Fruit fly (Drosophila melanogaster): ENCODE data around the gene FIG4.

DNA sequence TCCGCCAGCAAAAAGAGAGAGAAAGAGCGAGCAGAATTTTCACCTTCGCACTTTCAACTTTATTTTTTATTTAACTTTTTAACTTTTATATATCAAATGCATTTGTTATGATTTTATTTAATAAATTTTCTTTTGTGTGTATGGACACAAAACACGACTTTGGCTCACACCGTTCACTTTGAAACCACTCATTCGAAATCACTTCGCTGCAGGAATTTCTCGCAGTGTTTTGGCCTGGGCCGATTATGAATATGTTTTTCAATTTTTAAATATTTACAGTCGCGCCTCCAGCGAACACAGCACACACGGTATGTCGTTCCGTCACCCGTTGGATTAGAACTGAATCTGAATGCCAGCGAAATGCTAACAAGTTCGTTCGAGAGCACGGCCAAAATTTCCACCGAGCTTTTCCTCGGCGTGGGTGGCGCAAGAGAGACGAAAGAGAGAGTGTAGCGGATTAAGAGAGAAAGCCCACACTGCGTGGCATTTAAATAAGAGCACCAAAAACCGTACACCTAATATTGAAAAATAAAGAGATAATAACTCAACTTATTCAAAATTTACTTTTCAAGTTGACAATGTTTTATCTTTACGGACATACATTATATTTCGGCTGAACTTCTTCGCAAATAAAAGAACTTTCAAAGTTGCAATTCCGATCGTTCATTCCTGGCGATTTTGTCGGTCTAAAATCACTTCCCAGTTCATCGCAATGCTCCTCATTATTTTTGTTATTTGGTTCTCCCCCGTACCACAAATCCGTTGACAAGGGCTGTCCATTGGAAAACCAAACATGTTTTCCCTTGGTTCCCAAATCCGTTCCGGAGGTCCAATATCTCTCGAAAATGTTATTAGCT is 23.9 kb upstream of the FIG4 start, which contains the start of gene CG15431:
- TF ChIP-seq CTCF (optimal IDR thresholded peaks at IDR 0.05) = no peak
- no peak for TF ChIP-seq CG8478 (optimal IDR thresholded peaks at IDR 0.05)
